Worm (Caenorhabditis elegans) whole organism, young adult: Measurements from ENCODE around the gene F44G4.1.
A peak's percentile ranks its signal among the peaks of the same experiment; 100 is the strongest.

Source experiments
- D2030.7 ChIP-seq: fragments of 200-800 bp; sonication (Bioruptor generic); IDR thresholded peaks from 2 replicates; pipeline ENCODE4 v1.3.6; 2022; ENCODE audit warnings: missing genetic modification reagents, missing genetic modification characterization, missing compliant biosample characterization
- F33H1.4 ChIP-seq: fragments of 200-800 bp; sonication (Bioruptor generic); IDR thresholded peaks from 2 replicates; pipeline ENCODE4 v1.3.6; 2022; ENCODE audit warnings: missing genetic modification reagents, missing genetic modification characterization, missing compliant biosample characterization
- F37B4.10 ChIP-seq: fragments of 200-800 bp; sonication (Bioruptor generic); IDR thresholded peaks from 2 replicates; pipeline ENCODE4 v1.3.6; 2022; ENCODE audit warnings: missing genetic modification characterization, missing compliant biosample characterization
- F49E8.2 ChIP-seq: sonication (generic microtip); optimal IDR thresholded peaks from 3 replicates; lab custom pipeline; 2017; ENCODE audit warnings: missing genetic modification characterization, mild to moderate bottlenecking, missing compliant biosample characterization, antibody characterized with exemption, moderate library complexity; ENCODE audit not compliant: insufficient read depth
- F57A8.1 ChIP-seq: fragments of 200-800 bp; sonication (Bioruptor generic); optimal IDR thresholded peaks from 2 replicates; lab custom pipeline; 2018; ENCODE audit warnings: mild to moderate bottlenecking, missing genetic modification characterization, moderate library complexity, missing compliant biosample characterization
- F57C9.4 ChIP-seq: sonication (generic microtip); optimal IDR thresholded peaks from 2 replicates; lab custom pipeline; 2017; ENCODE audit warnings: mild to moderate bottlenecking, missing genetic modification characterization, missing compliant biosample characterization
- T26A5.8 ChIP-seq: sonication (generic microtip); optimal IDR thresholded peaks from 2 replicates; lab custom pipeline; 2016; ENCODE audit warnings: missing genetic modification characterization, missing compliant biosample characterization
- Y53G8AR.9 ChIP-seq: fragments of 200-800 bp; sonication (Bioruptor generic); conservative IDR thresholded peaks from 2 replicates; pipeline ENCODE4 v1.3.6; 2022; ENCODE audit warnings: missing genetic modification reagents, missing genetic modification characterization, missing compliant biosample characterization
- Y95B8A.8 ChIP-seq: fragments of 200-800 bp; sonication (Bioruptor generic); IDR thresholded peaks from 2 replicates; pipeline ENCODE4 v1.3.6; 2022; ENCODE audit warnings: missing genetic modification reagents, missing genetic modification characterization, missing compliant biosample characterization
- aptf-2 ChIP-seq: fragments of 200-800 bp; sonication (Bioruptor generic); conservative IDR thresholded peaks from 2 replicates; pipeline ENCODE4 v1.3.6; 2022; ENCODE audit warnings: missing genetic modification reagents, missing genetic modification characterization, missing compliant biosample characterization
- attf-6 ChIP-seq: fragments of 200-800 bp; sonication (Bioruptor generic); IDR thresholded peaks from 2 replicates; pipeline ENCODE4 v1.3.6; 2022; ENCODE audit warnings: missing genetic modification reagents, missing genetic modification characterization, missing compliant biosample characterization
- cebp-1 ChIP-seq, 2 experiments: fragments of 200-800 bp in 1 of 2; sonication (Bioruptor generic) in 1 of 2; sonication (generic microtip) in 1 of 2; IDR thresholded peaks in 1 of 2; optimal IDR thresholded peaks in 1 of 2; 2 replicates each; pipeline versions ENCODE4 v1.3.6 to Lab custom; 2017 to 2022; ENCODE audit warnings: missing compliant biosample characterization in 2 of 2, missing genetic modification characterization in 2 of 2, mild to moderate bottlenecking in 1 of 2, missing genetic modification reagents in 1 of 2, moderate library complexity in 1 of 2
- ceh-100 ChIP-seq: fragments of 200-800 bp; sonication (Bioruptor generic); IDR thresholded peaks from 2 replicates; pipeline ENCODE4 v1.3.6; 2022; ENCODE audit warnings: missing genetic modification reagents, missing genetic modification characterization, missing compliant biosample characterization
- ceh-40 ChIP-seq: fragments of 200-800 bp; sonication (Bioruptor generic); IDR thresholded peaks from 2 replicates; pipeline ENCODE4 v1.3.6; 2022; ENCODE audit warnings: missing genetic modification characterization, missing compliant biosample characterization
- ceh-79 ChIP-seq: sonication (generic microtip); optimal IDR thresholded peaks from 2 replicates; lab custom pipeline; 2017; ENCODE audit warnings: mild to moderate bottlenecking, missing genetic modification characterization, missing compliant biosample characterization
- ceh-91 ChIP-seq: fragments of 200-800 bp; sonication (Bioruptor generic); IDR thresholded peaks from 2 replicates; pipeline ENCODE4 v1.3.6; 2022; ENCODE audit warnings: missing genetic modification reagents, missing genetic modification characterization, missing compliant biosample characterization
- chd-7 ChIP-seq: sonication (generic microtip); optimal IDR thresholded peaks from 2 replicates; lab custom pipeline; 2016; ENCODE audit warnings: mild to moderate bottlenecking, missing genetic modification characterization, moderate library complexity, missing compliant biosample characterization
- dpl-1 ChIP-seq: fragments of 150-350 bp; optimal IDR thresholded peaks from 2 replicates; lab custom pipeline; 2014; ENCODE audit warnings: missing biosample characterization, missing genetic modification reagents, missing genetic modification characterization
- egl-18 ChIP-seq: fragments of 200-800 bp; sonication (Bioruptor generic); IDR thresholded peaks from 2 replicates; pipeline ENCODE4 v1.3.6; 2022; ENCODE audit warnings: missing genetic modification reagents, missing genetic modification characterization, missing compliant biosample characterization
- hlh-12 ChIP-seq: sonication (generic microtip); optimal IDR thresholded peaks from 2 replicates; lab custom pipeline; 2016; ENCODE audit warnings: missing genetic modification characterization, missing compliant biosample characterization
- lin-35 ChIP-seq, 3 experiments: fragments of 150-350 bp in 2 of 3; sonication (generic microtip) in 1 of 3; optimal IDR thresholded peaks; 2 replicates each; lab custom pipeline; 2014 to 2018; ENCODE audit warnings: missing biosample characterization in 3 of 3, missing genetic modification characterization in 3 of 3, missing genetic modification reagents in 3 of 3
- lin-40 ChIP-seq: sonication (generic microtip); optimal IDR thresholded peaks from 2 replicates; lab custom pipeline; 2016; ENCODE audit warnings: missing genetic modification characterization, mild to moderate bottlenecking, missing compliant biosample characterization, missing genotype, missing genetic modification reagents
- lin-54 ChIP-seq: fragments of 200-800 bp; sonication (Bioruptor generic); optimal IDR thresholded peaks from 2 replicates; lab custom pipeline; 2018; ENCODE audit warnings: mild to moderate bottlenecking, missing genetic modification characterization, missing compliant biosample characterization
- lir-1 ChIP-seq: fragments of 200-800 bp; sonication (Bioruptor generic); conservative IDR thresholded peaks from 2 replicates; pipeline ENCODE4 v1.3.6; 2022; ENCODE audit warnings: missing genetic modification reagents, missing genetic modification characterization, missing compliant biosample characterization
- lsy-27 ChIP-seq: sonication (generic microtip); optimal IDR thresholded peaks from 2 replicates; lab custom pipeline; 2017; ENCODE audit warnings: missing genetic modification characterization, mild to moderate bottlenecking, missing compliant biosample characterization, antibody characterized with exemption, missing genotype, borderline replicate concordance; ENCODE audit not compliant: insufficient read depth
- madf-3 ChIP-seq: fragments of 200-800 bp; sonication (Bioruptor generic); IDR thresholded peaks from 2 replicates; pipeline ENCODE4 v1.3.6; 2022; ENCODE audit warnings: missing genetic modification reagents, missing genetic modification characterization, missing compliant biosample characterization
- mcd-1 ChIP-seq: fragments of 200-800 bp; sonication (Bioruptor generic); IDR thresholded peaks from 2 replicates; pipeline ENCODE4 v1.3.6; 2022; ENCODE audit warnings: missing genetic modification reagents, missing genetic modification characterization, missing compliant biosample characterization
- mel-28 ChIP-seq: sonication (generic microtip); optimal IDR thresholded peaks from 2 replicates; lab custom pipeline; 2016; ENCODE audit warnings: borderline replicate concordance, mild to moderate bottlenecking, missing genetic modification characterization, missing compliant biosample characterization
- mes-4 ChIP-seq: sonication (generic microtip); optimal IDR thresholded peaks from 2 replicates; lab custom pipeline; 2016; ENCODE audit warnings: missing genotype, missing genetic modification characterization, missing compliant biosample characterization
- mxl-1 ChIP-seq: sonication (generic microtip); optimal IDR thresholded peaks from 2 replicates; lab custom pipeline; 2016; ENCODE audit warnings: missing genetic modification characterization, missing compliant biosample characterization
- nhr-120 ChIP-seq: fragments of 200-800 bp; sonication (Bioruptor generic); IDR thresholded peaks from 2 replicates; pipeline ENCODE4 v1.3.6; 2022; ENCODE audit warnings: missing genetic modification characterization, missing compliant biosample characterization
- nhr-27 ChIP-seq: fragments of 200-800 bp; sonication (Bioruptor generic); optimal IDR thresholded peaks from 2 replicates; lab custom pipeline; 2018; ENCODE audit warnings: mild to moderate bottlenecking, missing genetic modification characterization, moderate library complexity, missing compliant biosample characterization
- nhr-90 ChIP-seq: sonication (generic microtip); optimal IDR thresholded peaks from 2 replicates; lab custom pipeline; 2016; ENCODE audit warnings: missing genotype, mild to moderate bottlenecking, missing genetic modification characterization, missing compliant biosample characterization
- pbrm-1 ChIP-seq: fragments of 200-800 bp; sonication (Bioruptor generic); IDR thresholded peaks from 2 replicates; pipeline ENCODE4 v1.3.6; 2022; ENCODE audit warnings: missing genetic modification reagents, missing genetic modification characterization, missing compliant biosample characterization
- rpc-1 ChIP-seq, 2 experiments: fragments of 150-350 bp in 1 of 2; sonication (generic microtip) in 1 of 2; optimal IDR thresholded peaks; 2 replicates each; lab custom pipeline; 2014 to 2018; ENCODE audit warnings: missing biosample characterization in 1 of 2, missing genetic modification characterization in 1 of 2, missing genetic modification reagents in 1 of 2, missing genotype in 1 of 2
- sdz-38 ChIP-seq: sonication (generic microtip); optimal IDR thresholded peaks from 2 replicates; lab custom pipeline; 2016; ENCODE audit warnings: missing genotype, missing genetic modification characterization, missing compliant biosample characterization
- sea-2 ChIP-seq: fragments of 200-800 bp; sonication (Bioruptor generic); IDR thresholded peaks from 2 replicates; pipeline ENCODE4 v1.3.6; 2022; ENCODE audit warnings: missing genetic modification characterization, missing compliant biosample characterization
- snpc-1.1 ChIP-seq: sonication (generic microtip); optimal IDR thresholded peaks from 2 replicates; lab custom pipeline; 2017; ENCODE audit warnings: missing genetic modification characterization, mild to moderate bottlenecking, missing compliant biosample characterization, antibody characterized with exemption, moderate library complexity, missing genotype, missing genetic modification reagents; ENCODE audit not compliant: insufficient read depth
- somi-1 ChIP-seq: fragments of 200-800 bp; sonication (Bioruptor generic); optimal IDR thresholded peaks from 2 replicates; lab custom pipeline; 2018; ENCODE audit warnings: mild to moderate bottlenecking, missing genetic modification characterization, missing compliant biosample characterization
- sptf-2 ChIP-seq: fragments of 200-800 bp; sonication (Bioruptor generic); optimal IDR thresholded peaks from 2 replicates; lab custom pipeline; 2018; ENCODE audit warnings: mild to moderate bottlenecking, missing genetic modification characterization, missing compliant biosample characterization
- ztf-25 ChIP-seq: fragments of 200-800 bp; sonication (Bioruptor generic); IDR thresholded peaks from 2 replicates; pipeline ENCODE4 v1.3.6; 2022; ENCODE audit warnings: missing genetic modification reagents, missing genetic modification characterization, missing compliant biosample characterization
- ztf-28 ChIP-seq: fragments of 200-800 bp; sonication (Bioruptor generic); IDR thresholded peaks from 2 replicates; pipeline ENCODE4 v1.3.6; 2022; ENCODE audit warnings: missing genetic modification reagents, missing genetic modification characterization, missing compliant biosample characterization

Gene F44G4.1

ce11 chrII:9028096-9028495 is 33.7 kb downstream of the F44G4.1 start:
- TF ChIP-seq somi-1 (GFP tag; lab: Kevin White, UChicago) (no peak), F33H1.4 (GFP tag; lab: Robert Waterston, UW) (no peak), lin-40 (no peak), Y95B8A.8 (GFP tag; lab: Robert Waterston, UW) (no peak), F37B4.10 (GFP tag; lab: Robert Waterston, UW) (no peak), cebp-1 (GFP tag; IDR thresholded peaks at IDR 0.05; lab: Robert Waterston, UW) (no peak), cebp-1 (tag; optimal IDR thresholded peaks at IDR 0.05; lab: Kevin White, UChicago) (no peak), T26A5.8 (tag; lab: Kevin White, UChicago) (no peak), Y53G8AR.9 (no peak), nhr-27 (tag; lab: Kevin White, UChicago) (no peak), dpl-1 (GFP tag; lab: Kevin White, UChicago) (no peak), sptf-2 (GFP tag; lab: Kevin White, UChicago) (no peak), hlh-12 (tag; lab: Kevin White, UChicago) (no peak), madf-3 (GFP tag; lab: Robert Waterston, UW) (no peak), mxl-1 (tag; lab: Kevin White, UChicago) (no peak), nhr-90 (no peak), lir-1 (GFP tag; lab: Robert Waterston, UW) (no peak), chd-7 (tag; lab: Kevin White, UChicago) (no peak), mcd-1 (no peak)
- TF ChIP-seq, all 124 proteins: peak for 0

- TF ChIP-seq pbrm-1 (GFP tag; lab: Robert Waterston, UW): no peak
- no peak for TF ChIP-seq lin-54 (GFP tag; lab: Kevin White, UChicago)
- no peak for TF ChIP-seq sea-2 (GFP tag; lab: Robert Waterston, UW)
- TF ChIP-seq F37B4.10 (GFP tag; lab: Robert Waterston, UW): 0 out of 2 replicates have a peak, but pooled peaks have one; percentile 44
- TF ChIP-seq mxl-1 (tag; lab: Kevin White, UChicago): no peak
- TF ChIP-seq lin-35 (GFP tag; optimal IDR thresholded peaks at IDR 0.05; lab: Kevin White, UChicago): no peak
Observed at ce11 chrII:9029218-9029672, 34.8 kb downstream of the F44G4.1 start, which contains the start of gene F37B12.1. TSS of gene F37B12.1 (minus strand) at chrII:9029268.

ce11 chrII:9031891-9032290 is 37.5 kb downstream of the F44G4.1 start:
- TF ChIP-seq lin-35 (GFP tag; optimal IDR thresholded peaks at IDR 0.05; lab: Kevin White, UChicago) (no peak), sdz-38 (tag; lab: Kevin White, UChicago) (no peak), egl-18 (GFP tag; lab: Robert Waterston, UW) (no peak), mcd-1 (no peak), ztf-25 (GFP tag; lab: Robert Waterston, UW) (no peak), F49E8.2 (tag; lab: Kevin White, UChicago) (no peak), lsy-27 (tag; lab: Kevin White, UChicago) (no peak), sea-2 (GFP tag; lab: Robert Waterston, UW) (no peak), lin-54 (GFP tag; lab: Kevin White, UChicago) (no peak), aptf-2 (GFP tag; lab: Robert Waterston, UW) (no peak), chd-7 (tag; lab: Kevin White, UChicago) (no peak), D2030.7 (no peak), nhr-120 (no peak), ceh-100 (GFP tag; lab: Robert Waterston, UW) (no peak)
- TF ChIP-seq, all 124 proteins: peak for 0

ce11 chrII:9033034-9033433 is 38.6 kb downstream of the F44G4.1 start:
- TF ChIP-seq sea-2 (GFP tag; lab: Robert Waterston, UW) (no peak), pbrm-1 (GFP tag; lab: Robert Waterston, UW) (no peak), ceh-91 (GFP tag; lab: Robert Waterston, UW) (no peak), attf-6 (GFP tag; lab: Robert Waterston, UW) (no peak), F49E8.2 (tag; lab: Kevin White, UChicago) (no peak), mel-28 (tag; lab: Kevin White, UChicago) (no peak), ceh-79 (tag; lab: Kevin White, UChicago) (no peak), F57C9.4 (no peak), ceh-40 (no peak), Y95B8A.8 (GFP tag; lab: Robert Waterston, UW) (no peak), snpc-1.1 (no peak), mes-4 (tag; lab: Kevin White, UChicago) (no peak), ztf-28 (no peak), somi-1 (GFP tag; lab: Kevin White, UChicago) (no peak), rpc-1 (optimal IDR thresholded peaks at IDR 0.05; lab: Kevin White, UChicago) (no peak), rpc-1 (tag; optimal IDR thresholded peaks at IDR 0.05; lab: Kevin White, UChicago) (no peak), F57A8.1 (GFP tag; lab: Kevin White, UChicago) (no peak)
